Worm (Caenorhabditis elegans) whole organism, L4 larva: Measurements from ENCODE around the gene mnp-1.

ENCODE experiments used
- F10B5.3 ChIP-seq: sonication (generic microtip); optimal IDR thresholded peaks from 2 replicates; lab custom pipeline; 2016; ENCODE audit warnings: mild to moderate bottlenecking, missing genetic modification characterization, missing compliant biosample characterization
- F44E2.7 ChIP-seq: fragments of 200-800 bp; sonication (Bioruptor generic); IDR thresholded peaks from 2 replicates; pipeline ENCODE4 v2.1.2; 2022; ENCODE audit warnings: missing genetic modification characterization, missing compliant biosample characterization
- Y75B8A.6 ChIP-seq: fragments of 200-800 bp; sonication (Bioruptor generic); IDR thresholded peaks from 2 replicates; pipeline ENCODE4 v1.3.6; 2022; ENCODE audit warnings: missing genetic modification reagents, missing genetic modification characterization, missing compliant biosample characterization
- aly-2 ChIP-seq: sonication (generic microtip); optimal IDR thresholded peaks from 2 replicates; lab custom pipeline; 2018; ENCODE audit warnings: missing biosample characterization, missing genetic modification characterization
- arid-1 ChIP-seq: fragments of 200-800 bp; sonication (Bioruptor generic); conservative IDR thresholded peaks from 2 replicates; pipeline ENCODE4 v1.3.6; 2022; ENCODE audit warnings: missing genetic modification reagents, missing genetic modification characterization, missing compliant biosample characterization
- attf-4 ChIP-seq: sonication (generic microtip); optimal IDR thresholded peaks from 3 replicates; lab custom pipeline; 2017; ENCODE audit warnings: missing biosample characterization, missing genetic modification characterization
- ceh-20 ChIP-seq: fragments of 200-800 bp; sonication (Bioruptor generic); IDR thresholded peaks from 2 replicates; pipeline ENCODE4 v1.3.6; 2022; ENCODE audit warnings: missing genetic modification reagents, missing genetic modification characterization, missing compliant biosample characterization
- ceh-28 ChIP-seq: fragments of 150-350 bp; optimal IDR thresholded peaks from 2 replicates; lab custom pipeline; 2014; ENCODE audit warnings: missing biosample characterization, missing genetic modification reagents, missing genetic modification characterization
- ces-1 ChIP-seq: fragments of 150-350 bp; sonication (generic microtip); optimal IDR thresholded peaks from 4 replicates; lab custom pipeline; 2014; ENCODE audit warnings: missing biosample characterization, missing genetic modification reagents, missing genetic modification characterization
- cey-2 ChIP-seq: sonication (generic microtip); optimal IDR thresholded peaks from 3 replicates; lab custom pipeline; 2017; ENCODE audit warnings: missing genetic modification characterization, mild to moderate bottlenecking, missing compliant biosample characterization, antibody characterized with exemption, borderline replicate concordance; ENCODE audit not compliant: insufficient read depth
- ctbp-1 ChIP-seq: fragments of 200-800 bp; sonication (Bioruptor generic); IDR thresholded peaks from 2 replicates; pipeline ENCODE4 v1.3.6; 2022; ENCODE audit warnings: missing genetic modification reagents, missing genetic modification characterization, missing compliant biosample characterization
- daf-12 ChIP-seq: fragments of 150-350 bp; optimal IDR thresholded peaks from 2 replicates; lab custom pipeline; 2014; ENCODE audit warnings: missing biosample characterization, missing genetic modification reagents, missing genetic modification characterization
- dmd-6 ChIP-seq: fragments of 200-800 bp; sonication (Bioruptor generic); IDR thresholded peaks from 2 replicates; pipeline ENCODE4 v1.3.6; 2022; ENCODE audit warnings: missing genetic modification reagents, missing genetic modification characterization, missing compliant biosample characterization
- dmd-8 ChIP-seq: fragments of 200-800 bp; sonication (Bioruptor generic); IDR thresholded peaks from 2 replicates; pipeline ENCODE4 v1.3.6; 2022; ENCODE audit warnings: missing genetic modification characterization, missing compliant biosample characterization
- dmd-9 ChIP-seq: fragments of 200-800 bp; sonication (Bioruptor generic); IDR thresholded peaks from 2 replicates; pipeline ENCODE4 v1.3.6; 2022; ENCODE audit warnings: missing genetic modification reagents, missing genetic modification characterization, missing compliant biosample characterization
- dpl-1 ChIP-seq: fragments of 150-350 bp; optimal IDR thresholded peaks from 2 replicates; lab custom pipeline; 2014; ENCODE audit warnings: missing biosample characterization, missing genetic modification reagents, missing genetic modification characterization
- dve-1 ChIP-seq: sonication (generic microtip); optimal IDR thresholded peaks from 2 replicates; lab custom pipeline; 2017; ENCODE audit warnings: antibody characterized with exemption, mild to moderate bottlenecking, missing genetic modification characterization, missing compliant biosample characterization; ENCODE audit not compliant: insufficient read depth
- egl-27 ChIP-seq: sonication (generic microtip); optimal IDR thresholded peaks from 3 replicates; lab custom pipeline; 2017; ENCODE audit warnings: missing biosample characterization, missing genetic modification reagents, missing genetic modification characterization
- fos-1 ChIP-seq: fragments of 150-350 bp; optimal IDR thresholded peaks from 2 replicates; lab custom pipeline; 2014; ENCODE audit warnings: missing biosample characterization, missing genetic modification characterization
- gei-8 ChIP-seq: fragments of 200-800 bp; sonication (Bioruptor generic); optimal IDR thresholded peaks from 2 replicates; lab custom pipeline; 2018; ENCODE audit warnings: mild to moderate bottlenecking, missing genetic modification characterization, missing compliant biosample characterization
- hif-1 ChIP-seq, 2 experiments: sonication (generic microtip); optimal IDR thresholded peaks; 2 replicates each; lab custom pipeline; 2016 to 2017; ENCODE audit warnings: missing compliant biosample characterization in 2 of 2, missing genetic modification characterization in 2 of 2, missing genetic modification reagents in 2 of 2, missing genotype in 2 of 2, mild to moderate bottlenecking in 1 of 2
- lim-7 ChIP-seq: fragments of 200-800 bp; sonication (Bioruptor generic); IDR thresholded peaks from 2 replicates; pipeline ENCODE4 v1.3.6; 2022; ENCODE audit warnings: missing genetic modification characterization, missing compliant biosample characterization
- lin-15B ChIP-seq: fragments of 150-350 bp; sonication (generic microtip); optimal IDR thresholded peaks from 3 replicates; lab custom pipeline; 2014; ENCODE audit warnings: missing biosample characterization, missing genetic modification characterization
- lin-29 ChIP-seq: fragments of 200-800 bp; sonication (Bioruptor generic); IDR thresholded peaks from 2 replicates; pipeline ENCODE4 v1.3.6; 2022; ENCODE audit warnings: missing genetic modification reagents, missing genetic modification characterization, missing compliant biosample characterization
- lin-38 ChIP-seq: fragments of 200-800 bp; sonication (Bioruptor generic); IDR thresholded peaks from 2 replicates; pipeline ENCODE4 v1.3.6; 2022; ENCODE audit warnings: missing genetic modification reagents, missing genetic modification characterization, missing compliant biosample characterization
- lin-39 ChIP-seq: fragments of 150-350 bp; optimal IDR thresholded peaks from 2 replicates; lab custom pipeline; 2014; ENCODE audit warnings: missing biosample characterization, missing genetic modification reagents, missing genetic modification characterization
- lir-3 ChIP-seq: sonication (generic microtip); optimal IDR thresholded peaks from 2 replicates; lab custom pipeline; 2016; ENCODE audit warnings: mild to moderate bottlenecking, missing genetic modification characterization, missing compliant biosample characterization
- lsy-2 ChIP-seq, 2 experiments: fragments of 150-350 bp in 1 of 2; sonication (generic microtip) in 1 of 2; optimal IDR thresholded peaks; 2 replicates each; lab custom pipeline; 2014 to 2017; ENCODE audit warnings: missing biosample characterization in 2 of 2, missing genetic modification characterization in 2 of 2
- mes-2 ChIP-seq: sonication (generic microtip); optimal IDR thresholded peaks from 2 replicates; lab custom pipeline; 2016; ENCODE audit warnings: missing genotype, mild to moderate bottlenecking, missing genetic modification characterization, missing compliant biosample characterization; ENCODE audit not compliant: poor library complexity, severe bottlenecking
- mxl-3 ChIP-seq: fragments of 200-800 bp; sonication (Bioruptor generic); optimal IDR thresholded peaks from 2 replicates; lab custom pipeline; 2018; ENCODE audit warnings: mild to moderate bottlenecking, missing genetic modification characterization, missing compliant biosample characterization
- nhr-11 ChIP-seq: fragments of 150-350 bp; optimal IDR thresholded peaks from 2 replicates; lab custom pipeline; 2014; ENCODE audit warnings: missing biosample characterization, missing genetic modification characterization
- nhr-111 ChIP-seq: fragments of 200-800 bp; sonication (Bioruptor generic); optimal IDR thresholded peaks from 2 replicates; lab custom pipeline; 2018; ENCODE audit warnings: mild to moderate bottlenecking, missing genetic modification characterization, missing compliant biosample characterization
- nhr-28 ChIP-seq: fragments of 150-350 bp; optimal IDR thresholded peaks from 2 replicates; lab custom pipeline; 2014; ENCODE audit warnings: missing biosample characterization, missing genetic modification characterization
- nhr-42 ChIP-seq: fragments of 200-800 bp; sonication (Bioruptor generic); IDR thresholded peaks from 2 replicates; pipeline ENCODE4 v1.3.6; 2022; ENCODE audit warnings: missing genetic modification characterization, missing compliant biosample characterization
- nhr-77 ChIP-seq: fragments of 150-350 bp; optimal IDR thresholded peaks from 2 replicates; lab custom pipeline; 2014; ENCODE audit warnings: missing biosample characterization, missing genetic modification characterization
- pha-4 ChIP-seq, 2 experiments: fragments of 150-350 bp in 1 of 2; fragments of 200-800 bp in 1 of 2; sonication (Bioruptor generic) in 1 of 2; IDR thresholded peaks in 1 of 2; optimal IDR thresholded peaks in 1 of 2; 2 replicates each; pipeline versions ENCODE4 v1.3.6 to Lab custom; 2014 to 2022; ENCODE audit warnings: missing genetic modification characterization in 2 of 2, missing genetic modification reagents in 2 of 2, missing biosample characterization in 1 of 2, missing compliant biosample characterization in 1 of 2
- php-3 ChIP-seq: fragments of 200-800 bp; sonication (Bioruptor generic); IDR thresholded peaks from 2 replicates; pipeline ENCODE4 v1.3.6; 2022; ENCODE audit warnings: missing genetic modification reagents, missing genetic modification characterization, missing compliant biosample characterization
- pqm-1 ChIP-seq: sonication (generic microtip); optimal IDR thresholded peaks from 2 replicates; lab custom pipeline; 2017; ENCODE audit warnings: missing biosample characterization, missing genetic modification characterization
- sdz-12 ChIP-seq: fragments of 200-800 bp; sonication (Bioruptor generic); optimal IDR thresholded peaks from 2 replicates; lab custom pipeline; 2018; ENCODE audit warnings: mild to moderate bottlenecking, missing genetic modification characterization, missing compliant biosample characterization
- snpc-1.2 ChIP-seq: fragments of 200-800 bp; sonication (Bioruptor generic); IDR thresholded peaks from 2 replicates; pipeline ENCODE4 v1.3.6; 2022; ENCODE audit warnings: missing genetic modification reagents, missing genetic modification characterization, missing compliant biosample characterization
- vab-7 ChIP-seq: fragments of 200-800 bp; sonication (Bioruptor generic); IDR thresholded peaks from 2 replicates; pipeline ENCODE4 v1.3.6; 2022; ENCODE audit warnings: missing genetic modification reagents, missing genetic modification characterization, missing compliant biosample characterization
- zip-2 ChIP-seq: fragments of 150-350 bp; optimal IDR thresholded peaks from 2 replicates; lab custom pipeline; 2014; ENCODE audit warnings: missing biosample characterization, missing genetic modification characterization
- ztf-7 ChIP-seq: fragments of 150-350 bp; optimal IDR thresholded peaks from 2 replicates; lab custom pipeline; 2014; ENCODE audit warnings: missing biosample characterization, missing genetic modification characterization

The mnp-1 gene

DNA sequence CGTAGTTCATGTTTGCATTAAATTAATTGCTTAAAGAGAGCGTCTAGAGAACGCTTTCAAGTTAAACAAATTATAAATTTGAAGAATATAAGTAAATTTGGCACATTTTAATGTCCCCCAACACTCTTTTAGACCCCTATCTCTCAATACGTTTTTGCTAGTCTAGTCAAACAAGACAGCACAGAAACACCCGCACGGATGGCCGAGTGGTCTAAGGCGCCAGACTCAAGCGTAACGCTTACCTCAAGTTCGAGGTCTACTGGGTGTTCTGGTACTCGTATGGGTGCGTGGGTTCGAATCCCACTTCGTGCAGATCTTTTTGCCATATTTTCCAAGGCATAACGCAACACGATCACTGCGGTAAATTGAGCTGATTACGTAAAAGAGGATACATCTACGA, 5.9 kb downstream of the mnp-1 start (continued):
- no peak for TF ChIP-seq aly-2 (tag; lab: Kevin White, UChicago)
- TF ChIP-seq nhr-28 (tag; lab: Kevin White, UChicago) = no peak
- TF ChIP-seq ces-1 (GFP tag; lab: Kevin White, UChicago) = no peak
- no peak for TF ChIP-seq pqm-1
- no peak for TF ChIP-seq lin-15B (tag; lab: Kevin White, UChicago)
- TF ChIP-seq nhr-77 = no peak
- TF ChIP-seq dmd-9 (GFP tag; lab: Robert Waterston, UW) = 0 out of 2 replicates have a peak, but pooled peaks have one; percentile 43
- no peak for TF ChIP-seq Y75B8A.6
- no peak for TF ChIP-seq nhr-111
- TF ChIP-seq ztf-7 (tag; lab: Kevin White, UChicago) = no peak
- TF ChIP-seq php-3 = no peak
- no peak for TF ChIP-seq lin-39 (tag; lab: Kevin White, UChicago)
- no peak for TF ChIP-seq gei-8
- TF ChIP-seq ceh-20 (GFP tag; lab: Robert Waterston, UW) = no peak
- TF ChIP-seq ctbp-1 (GFP tag; lab: Robert Waterston, UW) = 0 out of 2 replicates have a peak, but pooled peaks have one; percentile 30
- TF ChIP-seq nhr-11 (tag; lab: Kevin White, UChicago) = no peak
- no peak for TF ChIP-seq daf-12
- peak; percentile 63; the same call in 1 of the 2 replicates for TF ChIP-seq arid-1 (GFP tag; lab: Robert Waterston, UW)
- TF ChIP-seq dpl-1 (GFP tag; lab: Kevin White, UChicago) = no peak
- peak; percentile 46; the same call in 1 of the 2 replicates for TF ChIP-seq pha-4 (GFP tag; IDR thresholded peaks at IDR 0.05; lab: Robert Waterston, UW)
- TF ChIP-seq pha-4 (tag; optimal IDR thresholded peaks at IDR 0.05; lab: Kevin White, UChicago) = no peak
- no peak for TF ChIP-seq cey-2 (tag; lab: Kevin White, UChicago)
- TF ChIP-seq ceh-28 = no peak
- no peak for TF ChIP-seq egl-27 (tag; lab: Kevin White, UChicago)
- TF ChIP-seq attf-4 (tag; lab: Kevin White, UChicago) = no peak
- TF ChIP-seq dve-1 (tag; lab: Kevin White, UChicago) = peak; percentile 41
- TF ChIP-seq dmd-8 (GFP tag; lab: Robert Waterston, UW) = peak; percentile 69; the same call in 1 of the 2 replicates
- TF ChIP-seq mxl-3 (GFP tag; lab: Kevin White, UChicago) = no peak
- TF ChIP-seq mes-2 (tag; lab: Kevin White, UChicago) = peak; percentile 63
- TF ChIP-seq vab-7 (GFP tag; lab: Robert Waterston, UW) = peak; percentile 71
- 0 out of 2 replicates have a peak, but pooled peaks have one; percentile 34 for TF ChIP-seq F44E2.7 (GFP tag; lab: Robert Waterston, UW)
- TF ChIP-seq lin-29 (GFP tag; lab: Robert Waterston, UW) = 0 out of 2 replicates have a peak, but pooled peaks have one; percentile 16
- no peak for TF ChIP-seq F10B5.3 (tag; lab: Kevin White, UChicago)
- peak; percentile 73; the same call in 1 of the 2 replicates for TF ChIP-seq lim-7 (GFP tag; lab: Robert Waterston, UW)
- peak; percentile 22 for TF ChIP-seq lir-3 (tag; lab: Kevin White, UChicago)
- TF ChIP-seq snpc-1.2 (GFP tag; lab: Robert Waterston, UW) = 0 out of 2 replicates have a peak, but pooled peaks have one; percentile 25
- TF ChIP-seq dmd-6 (GFP tag; lab: Robert Waterston, UW) = peak; percentile 43; the same call in 1 of the 2 replicates
- TF ChIP-seq zip-2 = no peak
- no peak for TF ChIP-seq sdz-12 (GFP tag; lab: Kevin White, UChicago)
- no peak for TF ChIP-seq nhr-42 (GFP tag; lab: Robert Waterston, UW)

DNA sequence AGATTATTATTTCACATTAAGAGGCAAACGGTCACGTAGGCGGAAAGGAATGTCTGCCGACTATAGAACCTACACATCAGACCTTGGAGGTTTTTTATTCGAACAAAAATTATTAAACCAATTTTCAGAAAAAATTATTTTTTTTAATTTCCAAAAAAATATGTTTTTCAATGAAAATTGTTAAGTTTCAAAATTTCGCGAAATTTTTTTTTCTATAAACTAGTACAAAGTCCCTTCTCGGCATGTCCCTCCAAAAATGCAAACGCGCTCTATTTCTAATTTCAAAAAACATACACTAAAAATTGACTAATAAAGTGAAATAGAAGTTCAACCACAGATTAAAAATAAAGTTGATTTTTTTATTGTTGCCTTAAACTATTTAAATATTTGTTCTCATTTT, 8.6 kb downstream of the mnp-1 start, which contains the start of gene ckb-1:
TSS of gene ckb-1 (plus strand) at position 301 of the 400 bp plus-strand sequence.
- TF ChIP-seq pqm-1 = no peak
- TF ChIP-seq hif-1 (tag; optimal IDR thresholded peaks at IDR 0.05; lab: Kevin White, UChicago) = no peak
- peak; percentile 15 for TF ChIP-seq dve-1 (tag; lab: Kevin White, UChicago)
- TF ChIP-seq lin-15B (tag; lab: Kevin White, UChicago) = no peak
- peak; percentile 8 for TF ChIP-seq mes-2 (tag; lab: Kevin White, UChicago)
- TF ChIP-seq lin-38 (GFP tag; lab: Robert Waterston, UW) = peak; percentile 39; the same call in 1 of the 2 replicates
- no peak for TF ChIP-seq fos-1
- peak in 1 of 2 experiments; percentile 7 for TF ChIP-seq lsy-2 (tag; optimal IDR thresholded peaks at IDR 0.05; lab: Kevin White, UChicago)
- no peak for TF ChIP-seq ceh-20 (GFP tag; lab: Robert Waterston, UW)
- TF ChIP-seq, all 104 proteins: peak for 4
